Fruit fly (Drosophila melanogaster): Measurements from ENCODE around the gene CG31612.

DNA sequence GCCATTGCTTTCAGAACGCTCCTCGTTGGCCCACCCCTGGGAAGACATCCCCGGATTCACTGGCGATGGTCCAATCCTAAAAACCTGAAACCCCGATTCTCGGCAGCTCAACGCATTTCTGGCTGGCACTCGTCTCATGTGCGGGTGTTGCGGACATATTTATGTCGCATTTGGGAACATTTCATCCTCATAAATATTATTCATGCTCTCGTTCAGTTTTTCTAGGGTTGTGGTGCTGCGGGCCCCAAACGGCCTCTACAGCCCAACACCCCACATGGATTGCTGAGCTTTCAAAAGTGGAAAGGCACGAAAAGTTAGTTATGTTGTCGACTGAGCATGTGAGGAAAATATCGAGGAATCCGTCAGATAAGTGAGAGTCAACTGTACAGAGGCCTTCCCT is 11.6 kb upstream of the CG31612 start:
- TF ChIP-seq CG32264 (GFP tag; optimal IDR thresholded peaks at IDR 0.05), result no peak
- TF ChIP-seq Abd-B (GFP tag; optimal IDR thresholded peaks at IDR 0.05), result no peak
- no peak for TF ChIP-seq Mio (GFP tag; optimal IDR thresholded peaks at IDR 0.05)
- TF ChIP-seq lola (GFP tag; optimal IDR thresholded peaks at IDR 0.05), result no peak
